Worm (Caenorhabditis elegans) whole organism, L1 larva: ENCODE data around the gene ifp-1.

ENCODE experiments used
- aha-1 ChIP-seq: fragments of 150-350 bp; optimal IDR thresholded peaks from 2 replicates; lab custom pipeline; 2014; ENCODE audit warnings: missing biosample characterization, missing genetic modification characterization
- alr-1 ChIP-seq: fragments of 200-800 bp; sonication (Bioruptor generic); optimal IDR thresholded peaks from 2 replicates; lab custom pipeline; 2018; ENCODE audit warnings: borderline replicate concordance, mild to moderate bottlenecking, missing genetic modification characterization, missing compliant biosample characterization
- aly-2 ChIP-seq: fragments of 150-350 bp; optimal IDR thresholded peaks from 2 replicates; lab custom pipeline; 2014; ENCODE audit warnings: missing biosample characterization, missing genetic modification characterization
- ama-1 ChIP-seq: fragments of 150-350 bp; optimal IDR thresholded peaks from 2 replicates; lab custom pipeline; 2014
- blmp-1 ChIP-seq: fragments of 150-350 bp; optimal IDR thresholded peaks from 2 replicates; lab custom pipeline; 2014; ENCODE audit warnings: missing biosample characterization, missing genetic modification characterization
- ceh-8 ChIP-seq: fragments of 200-800 bp; sonication (Bioruptor generic); optimal IDR thresholded peaks from 2 replicates; lab custom pipeline; 2018; ENCODE audit warnings: mild to moderate bottlenecking, missing genetic modification characterization, moderate library complexity, missing compliant biosample characterization
- ceh-82 ChIP-seq, 3 experiments: fragments of 150-350 bp in 1 of 3; sonication (generic microtip) in 2 of 3; optimal IDR thresholded peaks; 2 replicates each; lab custom pipeline; 2014 to 2017; ENCODE audit warnings: missing biosample characterization in 3 of 3, missing genetic modification characterization in 3 of 3
- dpl-1 ChIP-seq, 3 experiments: fragments of 150-350 bp in 2 of 3; sonication (generic microtip) in 1 of 3; optimal IDR thresholded peaks; 2 replicates each; lab custom pipeline; 2014 to 2017; ENCODE audit warnings: missing biosample characterization in 3 of 3, missing genetic modification characterization in 3 of 3, missing genetic modification reagents in 3 of 3
- dsc-1 ChIP-seq: sonication (generic microtip); optimal IDR thresholded peaks from 2 replicates; lab custom pipeline; 2016; ENCODE audit warnings: mild to moderate bottlenecking, missing genetic modification characterization, missing compliant biosample characterization
- efl-1 ChIP-seq, 4 experiments: fragments of 150-350 bp; optimal IDR thresholded peaks in 3 of 4; peaks in 1 of 4; 1 replicate in 1 of 4; 2 replicates in 3 of 4; lab custom pipeline; 2014; ENCODE audit warnings: missing biosample characterization in 2 of 4, missing genetic modification characterization in 2 of 4, missing genetic modification reagents in 2 of 4
- efl-3 ChIP-seq: fragments of 200-800 bp; sonication (Bioruptor generic); optimal IDR thresholded peaks from 2 replicates; lab custom pipeline; 2018; ENCODE audit warnings: mild to moderate bottlenecking, missing genetic modification characterization, missing compliant biosample characterization
- elt-2 ChIP-seq: sonication (generic microtip); optimal IDR thresholded peaks from 2 replicates; lab custom pipeline; 2016; ENCODE audit warnings: missing genetic modification characterization, mild to moderate bottlenecking, inconsistent platforms, missing compliant biosample characterization, missing genetic modification reagents
- fkh-10 ChIP-seq: sonication (generic microtip); optimal IDR thresholded peaks from 2 replicates; lab custom pipeline; 2017; ENCODE audit warnings: missing biosample characterization, missing genetic modification reagents, missing genetic modification characterization
- fkh-8 ChIP-seq: sonication (generic microtip); optimal IDR thresholded peaks from 2 replicates; lab custom pipeline; 2016; ENCODE audit warnings: mild to moderate bottlenecking, missing genetic modification characterization, missing compliant biosample characterization
- grh-1 ChIP-seq: fragments of 200-800 bp; sonication (Bioruptor generic); IDR thresholded peaks from 2 replicates; pipeline ENCODE4 v1.3.6; 2022; ENCODE audit warnings: missing genetic modification reagents, missing genetic modification characterization, missing compliant biosample characterization
- hlh-4 ChIP-seq: sonication (generic microtip); optimal IDR thresholded peaks from 2 replicates; lab custom pipeline; 2016; ENCODE audit warnings: mild to moderate bottlenecking, missing genetic modification characterization, missing compliant biosample characterization
- hpl-2 ChIP-seq: fragments of 150-350 bp; optimal IDR thresholded peaks from 2 replicates; lab custom pipeline; 2014; ENCODE audit warnings: missing biosample characterization, missing genetic modification reagents, missing genetic modification characterization
- irx-1 ChIP-seq: sonication (generic microtip); optimal IDR thresholded peaks from 2 replicates; lab custom pipeline; 2016; ENCODE audit warnings: missing genetic modification characterization, missing compliant biosample characterization
- jun-1 ChIP-seq: fragments of 150-350 bp; optimal IDR thresholded peaks from 2 replicates; lab custom pipeline; 2014; ENCODE audit warnings: missing biosample characterization, missing genetic modification reagents, missing genetic modification characterization
- lin-13 ChIP-seq: fragments of 150-350 bp; optimal IDR thresholded peaks from 2 replicates; lab custom pipeline; 2014; ENCODE audit warnings: missing biosample characterization, missing genetic modification reagents, missing genetic modification characterization
- lin-14 ChIP-seq: fragments of 200-800 bp; sonication (Bioruptor generic); optimal IDR thresholded peaks from 2 replicates; lab custom pipeline; 2018; ENCODE audit warnings: mild to moderate bottlenecking, missing genetic modification characterization, moderate library complexity, missing compliant biosample characterization
- lin-15B ChIP-seq: fragments of 150-350 bp; sonication (generic microtip); optimal IDR thresholded peaks from 3 replicates; lab custom pipeline; 2014; ENCODE audit warnings: missing biosample characterization, missing genetic modification characterization
- lin-35 ChIP-seq, 2 experiments: fragments of 150-350 bp; optimal IDR thresholded peaks; 2 replicates each; lab custom pipeline; 2014; ENCODE audit warnings: missing biosample characterization in 2 of 2, missing genetic modification characterization in 2 of 2, missing genetic modification reagents in 2 of 2
- lsy-2 ChIP-seq, 2 experiments: fragments of 150-350 bp; optimal IDR thresholded peaks; 2 replicates each; lab custom pipeline; 2014; ENCODE audit warnings: missing biosample characterization in 2 of 2, missing genetic modification characterization in 2 of 2
- mdl-1 ChIP-seq, 2 experiments: fragments of 150-350 bp; optimal IDR thresholded peaks; 2 replicates each; lab custom pipeline; 2014 to 2017; ENCODE audit warnings: missing biosample characterization in 2 of 2, missing genetic modification characterization in 2 of 2, inconsistent platforms in 1 of 2
- nhr-12 ChIP-seq: sonication (generic microtip); optimal IDR thresholded peaks from 2 replicates; lab custom pipeline; 2017; ENCODE audit warnings: missing biosample characterization, missing genetic modification characterization
- nhr-19 ChIP-seq: fragments of 200-800 bp; sonication (Bioruptor generic); conservative IDR thresholded peaks from 2 replicates; pipeline ENCODE4 v1.3.6; 2022; ENCODE audit warnings: missing genetic modification characterization, missing compliant biosample characterization
- nhr-237 ChIP-seq: fragments of 150-350 bp; optimal IDR thresholded peaks from 2 replicates; lab custom pipeline; 2014; ENCODE audit warnings: missing biosample characterization, missing genetic modification characterization
- nhr-47 ChIP-seq: sonication (generic microtip); optimal IDR thresholded peaks from 2 replicates; lab custom pipeline; 2016; ENCODE audit warnings: mild to moderate bottlenecking, missing genetic modification characterization, moderate library complexity, missing compliant biosample characterization
- nhr-71 ChIP-seq: sonication (generic microtip); optimal IDR thresholded peaks from 2 replicates; lab custom pipeline; 2016; ENCODE audit warnings: mild to moderate bottlenecking, missing genetic modification characterization, moderate library complexity, missing compliant biosample characterization
- nhr-85 ChIP-seq: sonication (generic microtip); peaks from one replicate; lab custom pipeline; 2016; ENCODE audit warnings: missing genetic modification characterization, inconsistent platforms, missing compliant biosample characterization
- pag-3 ChIP-seq: sonication (generic microtip); optimal IDR thresholded peaks from 2 replicates; lab custom pipeline; 2017; ENCODE audit warnings: missing genetic modification characterization, mild to moderate bottlenecking, missing compliant biosample characterization, antibody characterized with exemption, borderline replicate concordance; ENCODE audit not compliant: insufficient read depth
- pax-3 ChIP-seq: fragments of 200-800 bp; sonication (Bioruptor generic); optimal IDR thresholded peaks from 2 replicates; lab custom pipeline; 2018; ENCODE audit warnings: mild to moderate bottlenecking, missing genetic modification characterization, moderate library complexity, missing compliant biosample characterization
- rnt-1 ChIP-seq: sonication (generic microtip); optimal IDR thresholded peaks from 2 replicates; lab custom pipeline; 2016; ENCODE audit warnings: mild to moderate bottlenecking, missing genetic modification characterization, moderate library complexity, missing compliant biosample characterization
- skn-1 ChIP-seq: fragments of 150-350 bp; optimal IDR thresholded peaks from 2 replicates; lab custom pipeline; 2014; ENCODE audit warnings: missing biosample characterization, missing genetic modification characterization
- snpc-4 ChIP-seq: fragments of 150-350 bp; optimal IDR thresholded peaks from 2 replicates; lab custom pipeline; 2014; ENCODE audit warnings: missing biosample characterization, missing genetic modification characterization
- snu-23 ChIP-seq: sonication (generic microtip); optimal IDR thresholded peaks from 2 replicates; lab custom pipeline; 2016; ENCODE audit warnings: missing genetic modification characterization, missing compliant biosample characterization
- sox-4 ChIP-seq: sonication (generic microtip); optimal IDR thresholded peaks from 2 replicates; lab custom pipeline; 2016; ENCODE audit warnings: missing genetic modification characterization, missing compliant biosample characterization
- sup-37 ChIP-seq: fragments of 200-800 bp; sonication (Bioruptor generic); optimal IDR thresholded peaks from 2 replicates; lab custom pipeline; 2018; ENCODE audit warnings: mild to moderate bottlenecking, missing genetic modification characterization, missing compliant biosample characterization
- swsn-7 ChIP-seq: sonication (generic microtip); optimal IDR thresholded peaks from 2 replicates; lab custom pipeline; 2016; ENCODE audit warnings: missing genetic modification characterization, missing compliant biosample characterization
- tbx-2 ChIP-seq: sonication (generic microtip); optimal IDR thresholded peaks from 2 replicates; lab custom pipeline; 2016; ENCODE audit warnings: missing genetic modification characterization, missing compliant biosample characterization
- unc-30 ChIP-seq: sonication (generic microtip); optimal IDR thresholded peaks from 2 replicates; lab custom pipeline; 2017; ENCODE audit warnings: missing biosample characterization, missing genetic modification characterization
- unc-62 ChIP-seq: fragments of 150-350 bp; optimal IDR thresholded peaks from 2 replicates; lab custom pipeline; 2014; ENCODE audit warnings: missing biosample characterization, missing genetic modification reagents, missing genetic modification characterization
- unc-86 ChIP-seq: sonication (generic microtip); optimal IDR thresholded peaks from 2 replicates; lab custom pipeline; 2016; ENCODE audit warnings: missing genetic modification characterization, missing compliant biosample characterization
- vab-15 ChIP-seq: sonication (generic microtip); optimal IDR thresholded peaks from 2 replicates; lab custom pipeline; 2017; ENCODE audit warnings: missing genotype, mild to moderate bottlenecking, missing genetic modification characterization, missing compliant biosample characterization
- zag-1 ChIP-seq: fragments of 150-350 bp; optimal IDR thresholded peaks from 2 replicates; lab custom pipeline; 2014; ENCODE audit warnings: missing biosample characterization, missing genetic modification characterization
- zip-4 ChIP-seq: fragments of 200-800 bp; sonication (Bioruptor generic); optimal IDR thresholded peaks from 2 replicates; lab custom pipeline; 2018; ENCODE audit warnings: mild to moderate bottlenecking, missing genetic modification characterization, moderate library complexity, missing compliant biosample characterization

ifp-1 gene

ce11 chrX:9674799-9675198, 5.2 kb downstream of the ifp-1 start, which contains the start of gene C43C3.4:
C43C3.4 (minus strand) TSS chrX:9674899.
- TF ChIP-seq dsc-1 (peak; percentile 45), zag-1 (tag; lab: Kevin White, UChicago) (no peak), aly-2 (no peak), unc-62 (no peak), skn-1 (no peak), pag-3 (tag; lab: Kevin White, UChicago) (no peak), ama-1 (lab: Kevin White, UChicago) (no peak)

- TF ChIP-seq lin-14 (peak; percentile 62), sox-4 (no peak)
Observed at ce11 chrX:9673228-9673627, 6.7 kb downstream of the ifp-1 start.

- TF ChIP-seq dsc-1 = peak; percentile 7
- peak; percentile 29 for TF ChIP-seq fkh-10 (GFP tag; lab: Kevin White, UChicago)
- peak; percentile 86 for TF ChIP-seq lin-14
- TF ChIP-seq nhr-12 = no peak
- peak in 1 of 2 experiments; percentile 3 for TF ChIP-seq mdl-1 (tag; optimal IDR thresholded peaks at IDR 0.05; lab: Kevin White, UChicago)
- TF ChIP-seq swsn-7 = peak; percentile 18
- no peak for TF ChIP-seq unc-30 (tag; lab: Kevin White, UChicago)
- TF ChIP-seq nhr-47 (tag; lab: Kevin White, UChicago) = peak; percentile 8
- TF ChIP-seq nhr-19 (GFP tag; lab: Robert Waterston, UW) = peak; percentile 16; the same call in 1 of the 2 replicates
- peak in 1 of 2 experiments; percentile 30 for TF ChIP-seq lsy-2 (tag; optimal IDR thresholded peaks at IDR 0.05; lab: Kevin White, UChicago)
- TF ChIP-seq nhr-71 = peak; percentile 42
- TF ChIP-seq efl-1 (optimal IDR thresholded peaks at IDR 0.05; lab: Kevin White, UChicago) = no peak
- peak in 1 of 2 experiments; percentile 10 for TF ChIP-seq efl-1 (GFP tag; optimal IDR thresholded peaks at IDR 0.05 in 1 of 2; lab: Kevin White, UChicago)
- peak in 1 of 2 experiments; percentile 23 for TF ChIP-seq lin-35 (GFP tag; optimal IDR thresholded peaks at IDR 0.05; lab: Kevin White, UChicago)
- peak; percentile 11 for TF ChIP-seq nhr-85 (tag; lab: Kevin White, UChicago)
- TF ChIP-seq fkh-8 (tag; lab: Kevin White, UChicago) = peak; percentile 48
- peak; percentile 27 for TF ChIP-seq rnt-1
- TF ChIP-seq tbx-2 = no peak
- TF ChIP-seq snu-23 (GFP tag; lab: Kevin White, UChicago) = peak; percentile 26
- TF ChIP-seq snpc-4 = no peak
- TF ChIP-seq unc-86 = peak; percentile 9
- no peak for TF ChIP-seq pax-3 (tag; lab: Kevin White, UChicago)
- peak in 1 of 3 experiments; percentile 39 for TF ChIP-seq ceh-82 (tag; optimal IDR thresholded peaks at IDR 0.05; lab: Kevin White, UChicago)
- TF ChIP-seq, all 84 proteins: peak for 17
Observed at ce11 chrX:9668554-9668953, 11.4 kb downstream of the ifp-1 start, which contains the start of gene T14B1.1. T14B1.1 (minus strand) TSS chrX:9668723.

- peak; percentile 4 for TF ChIP-seq swsn-7
- no peak for TF ChIP-seq elt-2 (tag; lab: Kevin White, UChicago)
- TF ChIP-seq blmp-1 = peak; percentile 95
- TF ChIP-seq unc-86 = no peak
- TF ChIP-seq zip-4 (GFP tag; lab: Kevin White, UChicago) = no peak
- TF ChIP-seq alr-1 = no peak
- peak; percentile 70 for TF ChIP-seq nhr-71
- TF ChIP-seq vab-15 (tag; lab: Kevin White, UChicago) = no peak
- TF ChIP-seq fkh-10 (GFP tag; lab: Kevin White, UChicago) = no peak
- peak; percentile 26 for TF ChIP-seq irx-1
- TF ChIP-seq sup-37 (GFP tag; lab: Kevin White, UChicago) = no peak
- TF ChIP-seq ceh-82 (tag; optimal IDR thresholded peaks at IDR 0.05; lab: Kevin White, UChicago) = no peak
- no peak for TF ChIP-seq lin-15B (tag; lab: Kevin White, UChicago)
- TF ChIP-seq efl-3 (GFP tag; lab: Kevin White, UChicago) = no peak
- no peak for TF ChIP-seq ama-1 (lab: Kevin White, UChicago)
- TF ChIP-seq hpl-2 (GFP tag; lab: Kevin White, UChicago) = no peak
- TF ChIP-seq aly-2 = no peak
- TF ChIP-seq hlh-4 (tag; lab: Kevin White, UChicago) = no peak
- TF ChIP-seq nhr-19 (GFP tag; lab: Robert Waterston, UW) = peak; percentile 21; the same call in 1 of the 2 replicates
- no peak for TF ChIP-seq lin-13 (GFP tag; lab: Kevin White, UChicago)
- TF ChIP-seq dpl-1 (GFP tag; optimal IDR thresholded peaks at IDR 0.05; lab: Kevin White, UChicago) = no peak
- TF ChIP-seq nhr-237 (tag; lab: Kevin White, UChicago) = peak; percentile 47
- TF ChIP-seq grh-1 (GFP tag; lab: Robert Waterston, UW) = 0 out of 2 replicates have a peak, but pooled peaks have one; percentile 37
- TF ChIP-seq jun-1 (tag; lab: Kevin White, UChicago) = no peak
- TF ChIP-seq nhr-12 = no peak
- TF ChIP-seq ceh-8 = no peak
- TF ChIP-seq aha-1 (tag; lab: Kevin White, UChicago) = no peak
Observed at ce11 chrX:9667391-9667790, 12.6 kb downstream of the ifp-1 start.
